Fruit fly (Drosophila melanogaster): ENCODE results near the gene CG7742.

DNA sequence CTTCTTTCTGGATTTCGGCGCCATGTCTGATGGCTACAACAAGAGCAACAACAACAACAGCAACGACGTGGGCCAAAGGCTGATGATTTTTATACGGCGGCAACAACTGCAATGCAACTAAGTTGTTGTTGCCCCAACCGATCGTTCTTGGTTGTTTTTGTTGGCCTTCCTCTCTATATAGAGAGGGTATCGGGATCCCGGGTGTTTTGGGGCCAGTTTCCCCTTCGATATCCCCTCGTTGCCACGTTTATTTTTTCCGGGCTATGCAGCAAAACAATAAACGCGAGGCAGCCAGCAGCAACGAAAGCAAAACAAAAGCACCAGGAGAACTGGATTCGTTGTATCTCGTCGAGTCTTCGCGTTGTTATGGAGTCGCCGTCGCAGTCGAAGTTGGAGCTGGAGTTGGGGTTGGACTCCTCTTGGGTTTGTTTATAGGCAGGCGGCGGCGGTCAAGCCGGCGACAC lies 21.5 kb upstream of the CG7742 start:
- TF ChIP-seq CG8478 (optimal IDR thresholded peaks at IDR 0.05) (no peak), usp (GFP tag; optimal IDR thresholded peaks at IDR 0.05) (no peak), psq (optimal IDR thresholded peaks at IDR 0.05) (no peak), Dll (optimal IDR thresholded peaks at IDR 0.05) (no peak)

Data from whole organism.